Fruit fly (Drosophila melanogaster) whole organism, wandering third instar larva: ENCODE measurements around the gene CG5877.

ENCODE experiments used
- CG32264 ChIP-seq: fragments of 200-800 bp; sonication (Bioruptor generic); optimal IDR thresholded peaks from 2 replicates; lab custom pipeline; 2016; ENCODE audit warnings: missing biosample characterization, missing genetic modification characterization
- CG9705 ChIP-seq: fragments of 200-800 bp; sonication (Bioruptor generic); optimal IDR thresholded peaks from 2 replicates; lab custom pipeline; 2018; ENCODE audit warnings: missing biosample characterization, mild to moderate bottlenecking, missing genetic modification characterization
- CrebA ChIP-seq: fragments of 200-800 bp; sonication (Bioruptor generic); optimal IDR thresholded peaks from 2 replicates; lab custom pipeline; 2016; ENCODE audit warnings: missing biosample characterization, mild to moderate bottlenecking, missing genetic modification characterization, borderline replicate concordance
- Dfd ChIP-seq: fragments of >200 bp; optimal IDR thresholded peaks from 2 replicates; lab custom pipeline; 2017; ENCODE audit warnings: missing biosample characterization, missing genetic modification characterization
- Dif ChIP-seq: fragments of 200-275, 200-300 bp; sonication (Bioruptor generic); optimal IDR thresholded peaks from 2 replicates; lab custom pipeline; 2018; ENCODE audit warnings: missing biosample characterization, missing genetic modification characterization; ENCODE audit not compliant: partially characterized antibody
- GATAd ChIP-seq: sonication (Bioruptor generic); optimal IDR thresholded peaks from 2 replicates; lab custom pipeline; 2016; ENCODE audit warnings: missing biosample characterization, missing genetic modification characterization
- HLH106 ChIP-seq: fragments of 200-800 bp; optimal IDR thresholded peaks from 3 replicates; lab custom pipeline; 2019; ENCODE audit warnings: missing biosample characterization, mild to moderate bottlenecking, missing genetic modification characterization, moderate library complexity
- Hr78 ChIP-seq: fragments of >200 bp; optimal IDR thresholded peaks from 2 replicates; lab custom pipeline; 2017; ENCODE audit warnings: missing biosample characterization, missing genetic modification characterization
- Hr83 ChIP-seq: fragments of 200-300 bp; sonication (Bioruptor generic); optimal IDR thresholded peaks from 2 replicates; lab custom pipeline; 2016; ENCODE audit warnings: missing biosample characterization, mild to moderate bottlenecking, missing genetic modification characterization, moderate library complexity; ENCODE audit not compliant: poor library complexity, severe bottlenecking
- Jra ChIP-seq: sonication (Bioruptor generic); optimal IDR thresholded peaks from 2 replicates; lab custom pipeline; 2016; ENCODE audit warnings: missing biosample characterization, missing genetic modification characterization
- Mio ChIP-seq: sonication (Bioruptor generic); optimal IDR thresholded peaks from 2 replicates; lab custom pipeline; 2016; ENCODE audit warnings: missing biosample characterization, missing genetic modification characterization
- Myc ChIP-seq: fragments of >200 bp; optimal IDR thresholded peaks from 2 replicates; lab custom pipeline; 2017
- N ChIP-seq: fragments of >200 bp; optimal IDR thresholded peaks from 2 replicates; lab custom pipeline; 2018; ENCODE audit warnings: missing biosample characterization, missing external identifiers, missing genetic modification characterization
- OdsH ChIP-seq: fragments of 200-800 bp; sonication (Bioruptor generic); optimal IDR thresholded peaks from 2 replicates; lab custom pipeline; 2016; ENCODE audit warnings: missing biosample characterization, mild to moderate bottlenecking, missing genetic modification characterization
- Rel ChIP-seq, 2 experiments: fragments of 200-800 bp; sonication (Bioruptor generic) in 1 of 2; optimal IDR thresholded peaks; 2 replicates in 1 of 2; 3 replicates in 1 of 2; lab custom pipeline; 2016 to 2019; ENCODE audit warnings: mild to moderate bottlenecking in 2 of 2, missing biosample characterization in 2 of 2, missing genetic modification characterization in 2 of 2, moderate library complexity in 1 of 2
- Sp1 ChIP-seq: fragments of 200-800 bp; sonication (Bioruptor generic); optimal IDR thresholded peaks from 3 replicates; lab custom pipeline; 2019; ENCODE audit warnings: missing biosample characterization, mild to moderate bottlenecking, missing genetic modification characterization, moderate library complexity
- Vsx2 ChIP-seq: fragments of 200-300, 225-300 bp; sonication (Bioruptor generic); optimal IDR thresholded peaks from 2 replicates; lab custom pipeline; 2018; ENCODE audit warnings: missing biosample characterization, missing genetic modification characterization; ENCODE audit not compliant: partially characterized antibody
- dl ChIP-seq, 2 experiments: fragments of 175-275, 200-275 bp in 1 of 2; fragments of 200-275 bp in 1 of 2; sonication (Bioruptor generic); optimal IDR thresholded peaks; lab custom pipeline; 2018; ENCODE audit warnings: mild to moderate bottlenecking in 2 of 2, missing biosample characterization in 2 of 2, missing genetic modification characterization in 2 of 2, moderate library complexity in 2 of 2; ENCODE audit not compliant: partially characterized antibody in 2 of 2, insufficient read depth in 1 of 2
- dmrt93B ChIP-seq: fragments of 200-800 bp; sonication (Bioruptor generic); optimal IDR thresholded peaks from 2 replicates; lab custom pipeline; 2018; ENCODE audit warnings: missing biosample characterization, mild to moderate bottlenecking, missing genetic modification characterization
- ey ChIP-seq: fragments of 200-800 bp; sonication (Bioruptor generic); optimal IDR thresholded peaks from 2 replicates; lab custom pipeline; 2016; ENCODE audit warnings: missing biosample characterization, missing genetic modification characterization
- foxo ChIP-seq, 2 experiments: fragments of 200-800 bp; sonication (Bioruptor generic); optimal IDR thresholded peaks; 2 replicates in 1 of 2; 3 replicates in 1 of 2; lab custom pipeline; 2016 to 2017; ENCODE audit warnings: missing biosample characterization in 2 of 2, missing genetic modification characterization in 2 of 2
- fru ChIP-seq: fragments of 200-800 bp; sonication (Bioruptor generic); optimal IDR thresholded peaks from 3 replicates; lab custom pipeline; 2016; ENCODE audit warnings: missing biosample characterization, mild to moderate bottlenecking, missing genetic modification characterization
- h ChIP-seq: fragments of 200-800 bp; sonication (Bioruptor generic); optimal IDR thresholded peaks from 3 replicates; lab custom pipeline; 2016; ENCODE audit warnings: missing biosample characterization, mild to moderate bottlenecking, missing genetic modification characterization
- lola ChIP-seq: fragments of >200 bp; optimal IDR thresholded peaks from 2 replicates; lab custom pipeline; 2017; ENCODE audit warnings: missing biosample characterization, missing genetic modification characterization
- psq ChIP-seq: fragments of 200-800 bp; sonication (Bioruptor generic); optimal IDR thresholded peaks from 3 replicates; lab custom pipeline; 2017; ENCODE audit warnings: missing biosample characterization, mild to moderate bottlenecking, missing genetic modification characterization, moderate library complexity
- sage ChIP-seq: fragments of 200-800 bp; sonication (Bioruptor generic); optimal IDR thresholded peaks from 2 replicates; lab custom pipeline; 2016; ENCODE audit warnings: missing biosample characterization, mild to moderate bottlenecking, missing genetic modification characterization
- usp ChIP-seq: fragments of >200 bp; optimal IDR thresholded peaks from 2 replicates; lab custom pipeline; 2017; ENCODE audit warnings: missing biosample characterization, missing genetic modification characterization
- woc ChIP-seq: sonication (Bioruptor generic); optimal IDR thresholded peaks from 2 replicates; lab custom pipeline; 2016; ENCODE audit warnings: missing biosample characterization, mild to moderate bottlenecking, missing genetic modification characterization

The CG5877 gene

dm6 chrX:15299927-15300740 is 7.3 kb downstream of the CG5877 start:
- no peak for TF ChIP-seq sage (GFP tag; lab: Kevin White, UChicago)
- no peak for TF ChIP-seq Rel (GFP tag; optimal IDR thresholded peaks at IDR 0.05; lab: Kevin White, UChicago)
- TF ChIP-seq Rel (tag; optimal IDR thresholded peaks at IDR 0.05; lab: Kevin White, UChicago) = no peak
- no peak for TF ChIP-seq Vsx2 (GFP tag; lab: Kevin White, UChicago)
- no peak for TF ChIP-seq Hr83 (GFP tag; lab: Kevin White, UChicago)
- TF ChIP-seq Hr78 (GFP tag; lab: Kevin White, UChicago) = no peak
- TF ChIP-seq GATAd (GFP tag; lab: Kevin White, UChicago) = no peak
- TF ChIP-seq woc (GFP tag; lab: Kevin White, UChicago) = no peak
- TF ChIP-seq CG9705 (GFP tag; lab: Kevin White, UChicago) = no peak
- TF ChIP-seq Myc = no peak
- TF ChIP-seq CrebA (GFP tag; lab: Kevin White, UChicago) = no peak
- TF ChIP-seq Jra = no peak
- no peak for TF ChIP-seq lola (GFP tag; lab: Kevin White, UChicago)
- no peak for TF ChIP-seq HLH106
- no peak for TF ChIP-seq Dfd (GFP tag; lab: Kevin White, UChicago)

- TF ChIP-seq Myc = no peak
- TF ChIP-seq Dif (GFP tag; lab: Kevin White, UChicago) = peak; percentile 48
- no peak for TF ChIP-seq Sp1 (GFP tag; lab: Kevin White, UChicago)
- TF ChIP-seq Rel (GFP tag; optimal IDR thresholded peaks at IDR 0.05; lab: Kevin White, UChicago) = no peak
- peak; percentile 39 for TF ChIP-seq Rel (tag; optimal IDR thresholded peaks at IDR 0.05; lab: Kevin White, UChicago)
Measured at dm6 chrX:15301175-15301574, 8.3 kb downstream of the CG5877 start.

- TF ChIP-seq Sp1 (GFP tag; lab: Kevin White, UChicago) (peak; percentile 82), CG32264 (GFP tag; lab: Kevin White, UChicago) (no peak), psq (peak; percentile 74), N (GFP tag; lab: Kevin White, UChicago) (no peak), GATAd (GFP tag; lab: Kevin White, UChicago) (no peak), Myc (no peak), Mio (GFP tag; lab: Kevin White, UChicago) (no peak), Hr83 (GFP tag; lab: Kevin White, UChicago) (no peak), dl (GFP tag; optimal IDR thresholded peaks at IDR 0.05; lab: Kevin White, UChicago; ENCODE audit: insufficient read depth in 1 of 2, partially characterized antibody in 2 of 2) (no peak), OdsH (no peak), CrebA (GFP tag; lab: Kevin White, UChicago) (peak; percentile 87), sage (GFP tag; lab: Kevin White, UChicago) (peak; percentile 34), Vsx2 (GFP tag; lab: Kevin White, UChicago) (no peak), Rel (GFP tag; optimal IDR thresholded peaks at IDR 0.05; lab: Kevin White, UChicago) (peak; percentile 59), Rel (tag; optimal IDR thresholded peaks at IDR 0.05; lab: Kevin White, UChicago) (peak; percentile 71), fru (GFP tag; lab: Kevin White, UChicago) (peak; percentile 11), foxo (GFP tag; optimal IDR thresholded peaks at IDR 0.05; lab: Kevin White, UChicago) (peak in 1 of 2 experiments; percentile 61), dmrt93B (GFP tag; lab: Kevin White, UChicago) (no peak), Dfd (GFP tag; lab: Kevin White, UChicago) (no peak), CG9705 (GFP tag; lab: Kevin White, UChicago) (no peak), Dif (GFP tag; lab: Kevin White, UChicago) (peak; percentile 3), usp (GFP tag; lab: Kevin White, UChicago) (no peak)
Measured at dm6 chrX:15303176-15304115, 10.6 kb downstream of the CG5877 start.

- TF ChIP-seq foxo (GFP tag; optimal IDR thresholded peaks at IDR 0.05; lab: Kevin White, UChicago) (peak in 1 of 2 experiments; percentile 48), Jra (no peak), dmrt93B (GFP tag; lab: Kevin White, UChicago) (peak; percentile 16), fru (GFP tag; lab: Kevin White, UChicago) (no peak), HLH106 (peak; percentile 9), ey (GFP tag; lab: Kevin White, UChicago) (peak; percentile 10), h (peak; percentile 27)
Measured at dm6 chrX:15304211-15304610, 11.4 kb downstream of the CG5877 start.
